Fruit fly (Drosophila melanogaster) whole organism, pupa: ENCODE results near the gene Glut4EF.

Experiments used
- CG34367 ChIP-seq: fragments of 200-800 bp; sonication (Bioruptor generic); optimal IDR thresholded peaks from 2 replicates; lab custom pipeline; 2018; ENCODE audit warnings: missing biosample characterization, mild to moderate bottlenecking, missing genetic modification characterization
- CG4496 ChIP-seq: fragments of 200-800 bp; sonication (Bioruptor generic); IDR thresholded peaks from 3 replicates; pipeline ENCODE4 v1.3.6; 2022; ENCODE audit warnings: missing biosample characterization, missing genetic modification characterization
- CG9948 ChIP-seq: fragments of 200-800 bp; sonication (Bioruptor generic); optimal IDR thresholded peaks from 2 replicates; lab custom pipeline; 2018; ENCODE audit warnings: missing biosample characterization, mild to moderate bottlenecking, missing genetic modification characterization, moderate library complexity
- EcR ChIP-seq: fragments of 200-800 bp; sonication (Bioruptor generic); optimal IDR thresholded peaks from 3 replicates; lab custom pipeline; 2019; ENCODE audit warnings: missing biosample characterization, missing genetic modification characterization, mild to moderate bottlenecking, moderate library complexity, missing genetic modification reagents
- Ets98B ChIP-seq: fragments of 200-800 bp; sonication (Bioruptor generic); IDR thresholded peaks from 2 replicates; pipeline ENCODE4 v1.3.6; 2022; ENCODE audit warnings: missing biosample characterization, missing genetic modification characterization
- Pif1B ChIP-seq: fragments of 200-800 bp; sonication (Bioruptor generic); optimal IDR thresholded peaks from 3 replicates; lab custom pipeline; 2016; ENCODE audit warnings: missing biosample characterization, missing genetic modification characterization

DNA sequence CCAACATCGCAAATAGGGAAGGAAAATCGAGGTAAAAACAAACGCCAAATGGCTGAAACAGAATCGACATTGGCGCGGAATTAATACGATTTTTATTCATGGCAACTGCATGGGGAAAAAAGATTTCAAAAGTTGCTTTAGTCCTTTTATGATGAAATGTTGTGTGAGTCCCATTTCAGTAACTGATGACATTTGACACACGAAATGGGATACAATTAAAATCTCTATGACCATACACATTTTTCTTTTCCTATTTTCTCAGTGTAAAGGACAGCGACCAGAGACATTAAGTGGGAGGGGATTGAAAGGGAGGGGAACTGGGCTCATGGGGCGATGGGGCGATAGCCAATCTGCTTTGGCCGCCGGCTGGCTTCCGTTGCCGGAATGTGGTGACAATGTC lies 64.0 kb downstream of the Glut4EF start:
- peak; percentile 30 for TF ChIP-seq Pif1B
- TF ChIP-seq EcR (GFP tag; lab: Kevin White, UChicago) = no peak
- peak; percentile 59 for TF ChIP-seq CG4496 (GFP tag; lab: Robert Waterston, UW)
- peak; percentile 11 for TF ChIP-seq CG34367 (tag; lab: Kevin White, UChicago)
- peak; percentile 31 for TF ChIP-seq CG9948 (tag; lab: Kevin White, UChicago)
- peak; percentile 35; the same call in 1 of the 2 replicates for TF ChIP-seq Ets98B (GFP tag; lab: Robert Waterston, UW)
